Worm (Caenorhabditis elegans): Measurements from ENCODE around the gene npp-22.

- TF ChIP-seq hnd-1 (tag; optimal IDR thresholded peaks at IDR 0.05) (no peak), ama-1 (optimal IDR thresholded peaks at IDR 0.05) (peak; percentile 19), tbx-11 (GFP tag; IDR thresholded peaks at IDR 0.05) (no peak), hmg-4 (GFP tag; optimal IDR thresholded peaks at IDR 0.05) (no peak), hmbx-1 (tag; optimal IDR thresholded peaks at IDR 0.05) (no peak), B0310.2 (tag; optimal IDR thresholded peaks at IDR 0.05) (no peak), scrt-1 (GFP tag; IDR thresholded peaks at IDR 0.05) (no peak)
Observed at ce11 chrV:11770053-11770517, 36.8 kb upstream of the npp-22 start, which contains the start of gene F55A11.4.

All from whole organism, early embryonic.